Fruit fly (Drosophila melanogaster) whole organism, embryonic: ENCODE results near the gene Gorab.

ENCODE experiments used
- Asciz ChIP-seq: fragments of 200-800 bp; sonication (Bioruptor generic); optimal IDR thresholded peaks from 2 replicates; lab custom pipeline; 2017; ENCODE audit warnings: missing biosample characterization, mild to moderate bottlenecking, missing genetic modification characterization, missing genetic modification reagents
- CG10565 ChIP-seq: fragments of 200-800 bp; sonication (Bioruptor generic); optimal IDR thresholded peaks from 3 replicates; lab custom pipeline; 2016; ENCODE audit warnings: missing biosample characterization, mild to moderate bottlenecking, missing genetic modification characterization
- CG1647 ChIP-seq: fragments of 200-800 bp; sonication (Bioruptor generic); optimal IDR thresholded peaks from 3 replicates; lab custom pipeline; 2016; ENCODE audit warnings: missing biosample characterization, missing genetic modification characterization
- CG3281 ChIP-seq: fragments of 200-800 bp; sonication (Bioruptor generic); optimal IDR thresholded peaks from 3 replicates; lab custom pipeline; 2017; ENCODE audit warnings: missing biosample characterization, mild to moderate bottlenecking, missing genetic modification characterization
- MBD-R2 ChIP-seq: fragments of 200-800 bp; sonication (Bioruptor generic); IDR thresholded peaks from 2 replicates; pipeline ENCODE4 v1.3.6; 2022; ENCODE audit warnings: missing biosample characterization, missing genetic modification characterization
- btn ChIP-seq: fragments of 200-800 bp; sonication (Bioruptor generic); optimal IDR thresholded peaks from 2 replicates; lab custom pipeline; 2016; ENCODE audit warnings: missing biosample characterization, missing genetic modification characterization
- h ChIP-seq: fragments of >200 bp; optimal IDR thresholded peaks from 2 replicates; lab custom pipeline; 2017

dm6 chr3L:17430390-17430789, 1.8 kb upstream of the Gorab start:
- no peak for TF ChIP-seq CG10565 (GFP tag; lab: Kevin White, UChicago)
- TF ChIP-seq MBD-R2 (GFP tag; lab: Robert Waterston, UW): no peak
- TF ChIP-seq CG1647 (GFP tag; lab: Kevin White, UChicago): no peak
- TF ChIP-seq btn: no peak
- no peak for TF ChIP-seq Asciz
- TF ChIP-seq CG3281 (GFP tag; lab: Kevin White, UChicago): no peak
- TF ChIP-seq h (lab: Kevin White, UChicago): no peak
